Fruit fly (Drosophila melanogaster) whole organism, adult: ENCODE data around the gene Gpdh1.

Experiments used
- CG33017 ChIP-seq: fragments of 200-800 bp; sonication (Bioruptor generic); optimal IDR thresholded peaks from 2 replicates; lab custom pipeline; 2018; ENCODE audit warnings: missing biosample characterization, mild to moderate bottlenecking, missing genetic modification characterization, moderate library complexity
- tj ChIP-seq: fragments of 200-800 bp; sonication (Bioruptor generic); optimal IDR thresholded peaks from 3 replicates; lab custom pipeline; 2017; ENCODE audit warnings: missing biosample characterization, mild to moderate bottlenecking, missing genetic modification characterization, moderate library complexity
- toe ChIP-seq: fragments of 200-800 bp; sonication (Bioruptor generic); optimal IDR thresholded peaks from 2 replicates; lab custom pipeline; 2016; ENCODE audit warnings: missing biosample characterization, missing genetic modification characterization

DNA sequence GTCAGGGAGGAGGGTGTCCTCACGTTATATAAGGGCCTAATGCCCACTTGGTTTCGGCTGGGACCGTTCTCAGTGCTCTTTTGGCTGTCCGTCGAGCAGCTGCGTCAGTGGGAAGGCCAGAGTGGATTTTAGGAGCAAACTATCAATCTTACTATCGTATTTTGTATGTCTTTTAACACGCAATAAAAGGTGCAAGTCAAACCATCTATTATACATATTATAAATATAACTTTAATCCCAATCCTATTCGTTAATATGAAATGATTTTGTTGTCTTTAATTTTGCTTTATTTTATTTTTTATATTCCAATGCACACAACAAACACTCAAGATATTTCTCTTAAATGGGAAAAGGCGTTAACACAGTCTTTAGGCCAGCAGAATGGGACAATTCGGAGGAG, 26.1 kb downstream of the Gpdh1 start, which contains the start of gene Ucp4B:
- TF ChIP-seq CG33017 (tag; lab: Kevin White, UChicago), result no peak
- no peak for TF ChIP-seq toe (GFP tag; lab: Kevin White, UChicago)
- no peak for TF ChIP-seq tj
